Worm (Caenorhabditis elegans) whole organism, midembryonic: ENCODE data around the gene srlf-11.

ENCODE experiments used
- T22C8.4 ChIP-seq: fragments of 200-800 bp; sonication (Bioruptor generic); IDR thresholded peaks from 2 replicates; pipeline ENCODE4 v1.3.6; 2022; ENCODE audit warnings: missing genetic modification characterization, missing compliant biosample characterization
- cog-1 ChIP-seq: sonication (generic microtip); optimal IDR thresholded peaks from 2 replicates; lab custom pipeline; 2016; ENCODE audit warnings: missing genetic modification characterization, missing compliant biosample characterization
- flt-1 ChIP-seq: fragments of 200-800 bp; sonication (Bioruptor generic); IDR thresholded peaks from 2 replicates; pipeline ENCODE4 v1.3.6; 2022; ENCODE audit warnings: missing genetic modification characterization, missing compliant biosample characterization
- klf-2 ChIP-seq: fragments of 200-800 bp; sonication (Bioruptor generic); conservative IDR thresholded peaks from 2 replicates; pipeline ENCODE4 v1.3.6; 2022; ENCODE audit warnings: missing genetic modification reagents, missing genetic modification characterization, missing compliant biosample characterization
- med-1 ChIP-seq: sonication (generic microtip); optimal IDR thresholded peaks from 2 replicates; lab custom pipeline; 2017; ENCODE audit warnings: missing genetic modification characterization, mild to moderate bottlenecking, missing compliant biosample characterization, antibody characterized with exemption, missing genetic modification reagents; ENCODE audit not compliant: insufficient read depth
- ref-1 ChIP-seq: fragments of 200-800 bp; sonication (Bioruptor generic); conservative IDR thresholded peaks from 2 replicates; pipeline ENCODE4 v1.3.6; 2022; ENCODE audit warnings: missing genetic modification reagents, missing genetic modification characterization, missing compliant biosample characterization
- tab-1 ChIP-seq: fragments of 200-800 bp; sonication (Bioruptor generic); IDR thresholded peaks from 2 replicates; pipeline ENCODE4 v1.3.6; 2022; ENCODE audit warnings: missing genetic modification characterization, missing compliant biosample characterization
- ztf-23 ChIP-seq: fragments of 200-800 bp; sonication (Bioruptor generic); IDR thresholded peaks from 2 replicates; pipeline ENCODE4 v1.3.6; 2022; ENCODE audit warnings: missing genetic modification reagents, missing genetic modification characterization, missing compliant biosample characterization
- ztf-29 ChIP-seq: fragments of 200-800 bp; sonication (Bioruptor generic); IDR thresholded peaks from 2 replicates; pipeline ENCODE4 v1.3.6; 2022; ENCODE audit warnings: missing genetic modification reagents, missing genetic modification characterization, missing compliant biosample characterization

srlf-11 gene

DNA sequence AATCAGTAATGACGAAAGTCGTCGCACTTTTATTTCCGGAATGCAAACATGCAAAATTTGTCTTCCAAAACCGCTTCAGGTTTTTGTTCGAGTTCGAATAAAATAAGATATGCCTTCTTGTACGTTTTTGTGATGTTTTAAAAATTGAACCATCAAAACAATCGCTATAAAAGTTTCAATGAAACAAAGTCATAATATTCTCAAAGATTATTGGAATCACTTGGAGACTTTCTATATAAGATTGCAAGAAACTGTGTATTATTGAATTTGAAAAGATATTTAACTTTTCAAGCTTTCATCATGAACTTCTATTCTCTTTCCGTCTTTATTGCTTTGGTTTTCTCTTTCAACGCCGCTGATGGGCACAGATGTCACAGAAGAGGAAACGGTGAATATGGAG, 9.0 kb downstream of the srlf-11 start, which contains the start of gene fipr-14:
TSS of gene fipr-14 (plus strand) at position 301 of the 400 bp plus-strand sequence.
- TF ChIP-seq ztf-29 (GFP tag; lab: Robert Waterston, UW) (no peak), flt-1 (GFP tag; lab: Robert Waterston, UW) (no peak), klf-2 (GFP tag; lab: Robert Waterston, UW) (no peak), T22C8.4 (GFP tag; lab: Robert Waterston, UW) (no peak), cog-1 (no peak), ref-1 (no peak), ztf-23 (GFP tag; lab: Robert Waterston, UW) (no peak), tab-1 (GFP tag; lab: Robert Waterston, UW) (no peak), med-1 (GFP tag; lab: Kevin White, UChicago) (no peak)

DNA sequence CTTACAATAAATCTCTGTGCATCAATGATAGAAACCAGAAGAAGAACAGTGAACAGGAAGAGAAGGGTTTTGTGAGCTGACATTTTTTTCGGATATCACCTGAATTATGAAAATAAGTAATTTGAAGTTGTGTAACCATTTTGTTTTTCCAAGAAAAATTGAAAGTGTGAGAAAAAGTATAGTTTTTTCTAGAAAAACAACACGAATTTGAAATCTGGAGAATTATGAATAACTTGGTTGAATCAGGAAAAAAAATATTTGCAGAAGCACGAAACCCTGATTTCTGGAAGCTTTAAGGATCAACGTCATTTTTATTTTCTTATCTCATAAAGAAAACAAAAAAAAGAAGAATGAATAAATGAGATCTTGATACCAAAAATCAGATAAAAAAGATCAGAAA, 11.3 kb downstream of the srlf-11 start, which contains the start of gene F13E9.12:
TSS of gene F13E9.12 (minus strand) at position 101 of the 400 bp plus-strand sequence.
- TF ChIP-seq ref-1 (no peak), ztf-29 (GFP tag; lab: Robert Waterston, UW) (no peak), klf-2 (GFP tag; lab: Robert Waterston, UW) (no peak), med-1 (GFP tag; lab: Kevin White, UChicago) (no peak), cog-1 (no peak), ztf-23 (GFP tag; lab: Robert Waterston, UW) (no peak), flt-1 (GFP tag; lab: Robert Waterston, UW) (no peak), tab-1 (GFP tag; lab: Robert Waterston, UW) (no peak), T22C8.4 (GFP tag; lab: Robert Waterston, UW) (no peak)

DNA sequence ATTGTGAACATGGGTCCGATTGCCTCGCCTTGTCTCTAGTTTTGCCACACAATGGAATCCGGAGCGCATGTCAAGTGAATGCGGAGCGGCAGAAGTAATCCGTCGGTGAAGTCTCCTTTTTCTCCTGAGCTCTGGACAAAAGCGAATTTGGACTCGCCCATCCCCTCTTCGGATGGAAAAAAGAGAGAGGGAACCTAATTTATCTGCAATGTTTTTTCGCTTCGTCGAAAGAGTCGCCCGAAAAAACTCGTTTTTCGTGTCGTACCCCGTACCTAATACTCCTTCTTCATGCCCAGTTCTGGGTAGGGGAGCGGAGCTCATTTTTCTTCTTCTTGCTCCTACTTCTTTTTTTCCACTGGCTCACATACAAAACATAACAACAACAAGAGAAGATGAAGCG, 15.7 kb downstream of the srlf-11 start:
- TF ChIP-seq klf-2 (GFP tag; lab: Robert Waterston, UW) (no peak), ztf-29 (GFP tag; lab: Robert Waterston, UW) (no peak), flt-1 (GFP tag; lab: Robert Waterston, UW) (0 out of 2 replicates have a peak, but pooled peaks have one; percentile 4), cog-1 (no peak), med-1 (GFP tag; lab: Kevin White, UChicago) (no peak)

DNA sequence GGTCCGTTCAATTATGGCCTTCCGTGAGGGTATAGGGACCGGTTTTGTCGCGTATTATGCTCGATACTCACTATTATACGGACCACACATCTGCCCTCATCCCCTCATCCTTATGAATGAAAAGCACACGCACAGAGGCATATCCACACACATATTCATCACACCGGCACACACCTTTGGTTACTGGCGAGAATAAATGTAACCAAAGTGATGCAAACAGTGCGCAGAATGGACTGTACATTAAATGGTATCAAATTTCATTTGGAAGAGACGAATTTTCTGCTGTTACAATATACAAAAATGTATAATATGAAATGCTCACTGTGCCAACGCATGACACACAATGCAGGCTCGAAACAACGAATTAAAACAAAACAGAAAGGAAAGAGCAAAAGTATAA, 16.2 kb downstream of the srlf-11 start:
- TF ChIP-seq tab-1 (GFP tag; lab: Robert Waterston, UW) (0 out of 2 replicates have a peak, but pooled peaks have one; percentile 65), cog-1 (no peak)

DNA sequence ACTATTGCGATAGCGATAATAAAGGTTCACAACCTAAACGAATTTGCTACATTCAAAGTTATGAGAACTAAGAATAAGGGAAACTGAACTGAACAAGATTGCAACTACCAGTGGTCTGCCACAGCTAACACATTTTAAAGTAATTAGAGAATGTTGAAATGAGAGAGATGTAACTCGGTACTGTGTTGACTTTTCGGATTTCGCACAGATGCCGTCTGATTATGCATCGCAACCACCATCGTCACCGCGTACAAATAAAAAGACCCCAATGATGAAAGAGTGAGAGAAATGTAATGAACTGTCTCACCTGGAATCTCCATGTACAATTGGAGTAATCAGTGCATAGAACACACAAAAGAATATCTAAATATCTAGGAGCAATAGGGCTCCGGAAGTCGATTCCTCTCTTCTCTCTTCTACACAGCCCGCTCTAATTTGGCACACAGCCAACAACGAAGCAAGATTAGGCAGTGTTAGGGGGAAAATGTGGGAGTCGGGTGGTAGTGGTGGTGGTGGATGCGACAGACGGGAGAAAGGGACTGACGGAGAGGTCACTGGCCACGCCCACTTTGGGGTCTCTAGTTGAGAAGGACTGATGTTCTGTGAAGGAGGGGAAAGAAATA, 17.1 kb downstream of the srlf-11 start, which contains the start of gene F13E9.11:
TSS of gene F13E9.11 (minus strand) at position 507 of the 623 bp plus-strand sequence.
- TF ChIP-seq klf-2 (GFP tag; lab: Robert Waterston, UW) (no peak), T22C8.4 (GFP tag; lab: Robert Waterston, UW) (no peak; the same call in 1 of the 2 replicates), ref-1 (no peak), ztf-23 (GFP tag; lab: Robert Waterston, UW) (peak; percentile 18; the same call in 1 of the 2 replicates), tab-1 (GFP tag; lab: Robert Waterston, UW) (peak; percentile 51; the same call in 1 of the 2 replicates), flt-1 (GFP tag; lab: Robert Waterston, UW) (0 out of 2 replicates have a peak, but pooled peaks have one; percentile 50)

DNA sequence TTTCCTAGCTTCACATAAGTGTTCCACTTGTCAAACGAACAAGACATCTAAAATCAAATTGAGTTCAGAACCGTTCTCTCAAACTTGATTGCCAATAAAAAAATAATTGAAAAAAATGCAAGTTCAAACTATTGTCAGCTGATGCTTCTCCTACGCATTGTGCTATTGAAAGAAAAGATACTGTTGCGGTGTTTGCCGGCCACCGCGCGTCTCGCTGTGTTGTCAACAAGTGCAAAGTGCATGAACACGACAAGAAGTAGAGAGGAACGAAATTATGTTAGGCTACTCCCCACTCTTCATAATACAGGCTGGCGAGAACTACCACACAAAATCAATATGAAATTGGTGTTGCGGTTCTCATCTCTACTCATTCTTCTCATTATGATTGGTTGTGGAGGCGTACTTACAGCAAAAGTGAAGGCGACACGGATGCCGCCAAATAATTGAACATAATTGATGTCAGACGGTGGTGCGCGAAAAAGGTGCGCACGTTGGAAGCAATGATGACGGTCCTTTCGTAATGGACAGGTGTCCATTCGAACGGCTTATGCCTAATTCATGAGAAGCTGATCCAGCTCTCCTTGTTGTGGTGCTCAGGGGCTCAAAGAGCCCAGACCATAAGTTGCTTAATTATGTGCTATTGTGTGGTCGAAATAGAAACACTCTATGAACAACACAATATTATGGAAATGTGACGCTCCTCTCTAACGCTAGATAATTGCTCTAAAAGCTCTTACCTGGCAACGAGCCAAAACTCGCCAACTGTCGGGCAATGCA, 18.3 kb downstream of the srlf-11 start:
- TF ChIP-seq ztf-29 (GFP tag; lab: Robert Waterston, UW), result peak; percentile 67; the same call in 1 of the 2 replicates
- TF ChIP-seq ztf-23 (GFP tag; lab: Robert Waterston, UW), result no peak
- no peak for TF ChIP-seq med-1 (GFP tag; lab: Kevin White, UChicago)
- no peak for TF ChIP-seq flt-1 (GFP tag; lab: Robert Waterston, UW)
- TF ChIP-seq klf-2 (GFP tag; lab: Robert Waterston, UW), result no peak
- 0 out of 2 replicates have a peak, but pooled peaks have one; percentile 4 for TF ChIP-seq tab-1 (GFP tag; lab: Robert Waterston, UW)
- TF ChIP-seq ref-1, result no peak

DNA sequence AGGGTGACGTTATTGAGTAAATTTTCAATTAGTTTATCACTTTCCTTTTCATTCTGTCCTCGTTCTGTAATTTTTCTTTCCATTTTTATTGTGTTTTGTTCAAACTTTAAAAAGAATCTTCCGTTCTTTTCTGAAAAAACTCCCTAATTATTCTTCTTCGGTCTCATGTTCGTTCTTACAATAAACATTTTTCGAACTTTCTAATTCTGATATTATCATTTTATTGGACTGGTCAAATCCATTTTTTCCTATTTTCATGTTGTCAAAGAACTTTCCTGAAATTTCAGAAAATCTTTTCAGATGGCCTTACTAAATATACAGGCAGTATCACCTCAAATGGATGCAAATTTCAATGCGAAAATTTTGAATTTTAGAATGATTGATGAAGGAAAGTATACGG, 21.8 kb downstream of the srlf-11 start, which contains the start of gene nish-1:
TSS of gene nish-1 (plus strand) at position 301 of the 400 bp plus-strand sequence.
- no peak for TF ChIP-seq ztf-29 (GFP tag; lab: Robert Waterston, UW)
- no peak for TF ChIP-seq ztf-23 (GFP tag; lab: Robert Waterston, UW)
- no peak for TF ChIP-seq flt-1 (GFP tag; lab: Robert Waterston, UW)

DNA sequence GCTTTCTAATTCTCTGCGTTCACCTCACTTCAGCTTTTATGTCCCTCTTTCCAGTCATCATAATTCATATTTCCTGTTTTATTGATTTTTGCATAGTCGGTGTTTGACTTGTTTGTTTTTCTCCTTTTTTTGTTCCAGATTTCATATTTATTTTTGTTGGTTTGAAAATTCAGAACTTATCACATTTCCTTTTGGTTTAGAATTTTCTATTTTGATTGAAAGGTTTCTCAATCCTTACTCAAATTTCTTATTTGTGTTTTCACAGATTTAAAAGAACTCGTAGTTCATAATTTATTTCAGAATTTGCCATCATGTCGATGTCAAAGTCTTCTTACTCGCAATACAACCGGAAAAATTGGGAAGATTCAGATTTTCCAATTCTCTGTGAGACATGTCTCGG, 24.7 kb downstream of the srlf-11 start, which contains the start of gene rbm-22:
TSS of gene rbm-22 (plus strand) at position 301 of the 400 bp plus-strand sequence.
- TF ChIP-seq T22C8.4 (GFP tag; lab: Robert Waterston, UW) (peak; percentile 56; the same call in 1 of the 2 replicates), klf-2 (GFP tag; lab: Robert Waterston, UW) (no peak), flt-1 (GFP tag; lab: Robert Waterston, UW) (no peak)

DNA sequence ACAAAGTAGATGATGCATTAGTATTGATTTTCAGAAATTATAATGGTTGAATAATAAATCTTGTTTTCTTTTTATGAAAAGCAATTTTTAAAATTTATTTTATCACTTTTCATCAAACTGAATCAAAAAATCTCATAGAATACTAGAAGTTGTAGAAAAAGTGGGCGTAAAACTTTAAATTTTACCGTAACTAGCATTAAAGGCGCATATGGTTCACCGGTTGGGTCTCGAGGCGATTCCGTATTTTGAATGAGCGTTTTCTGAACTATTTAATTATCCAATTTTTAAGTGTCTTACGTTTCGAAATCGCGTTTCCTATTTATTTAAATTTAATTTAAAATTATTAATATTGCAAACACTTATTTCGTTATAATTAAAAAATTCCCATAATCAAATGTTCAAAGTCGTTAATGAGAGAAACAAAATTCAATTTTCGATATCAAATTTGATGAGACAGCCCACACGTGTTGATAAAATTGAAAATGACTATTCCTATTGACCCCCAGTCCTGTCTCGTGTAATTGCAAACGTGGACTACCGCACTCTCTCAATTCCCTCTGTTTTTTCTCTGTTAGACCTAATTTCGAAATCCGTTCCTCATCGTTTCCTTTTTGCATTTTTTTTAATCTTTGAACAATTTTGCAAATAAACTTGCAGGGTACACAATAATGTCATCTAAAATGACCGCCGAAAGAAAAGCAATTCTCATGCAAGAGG, 27.4 kb downstream of the srlf-11 start, which contains the start of the genes T11G6.2 and hars-1:
TSS of gene T11G6.2 (minus strand) at position 197 of the 717 bp plus-strand sequence.
TSS of gene hars-1 (plus strand) at position 658 of the 717 bp plus-strand sequence.
- no peak for TF ChIP-seq flt-1 (GFP tag; lab: Robert Waterston, UW)
- no peak for TF ChIP-seq tab-1 (GFP tag; lab: Robert Waterston, UW)
- no peak for TF ChIP-seq med-1 (GFP tag; lab: Kevin White, UChicago)
- no peak for TF ChIP-seq ref-1
- TF ChIP-seq cog-1, result no peak
- no peak for TF ChIP-seq klf-2 (GFP tag; lab: Robert Waterston, UW)
- TF ChIP-seq ztf-29 (GFP tag; lab: Robert Waterston, UW), result no peak
- TF ChIP-seq ztf-23 (GFP tag; lab: Robert Waterston, UW), result no peak
- TF ChIP-seq T22C8.4 (GFP tag; lab: Robert Waterston, UW), result no peak
